Fruit fly (Drosophila melanogaster) S2 (cell line): Measurements from ENCODE around the gene CG12998.

ENCODE experiments used
- CG8478 ChIP-seq: fragments of >200 bp; optimal IDR thresholded peaks from 2 replicates; lab custom pipeline; 2018
- CTCF ChIP-seq, 2 experiments: fragments of >200 bp; optimal IDR thresholded peaks; 2 replicates each; lab custom pipeline; 2018

dm6 chrX:17221142-17221541 is 2.7 kb downstream of the CG12998 start, which contains the start of gene CG5172:
- TF ChIP-seq CTCF (optimal IDR thresholded peaks at IDR 0.05; lab: Kevin White, UChicago) (no peak), CG8478 (lab: Kevin White, UChicago) (no peak)
